Fruit fly (Drosophila melanogaster): ENCODE results near the gene CG11584.
A peak's percentile ranks its signal among the peaks of the same experiment; 100 is the strongest.

CG11584 gene

DNA sequence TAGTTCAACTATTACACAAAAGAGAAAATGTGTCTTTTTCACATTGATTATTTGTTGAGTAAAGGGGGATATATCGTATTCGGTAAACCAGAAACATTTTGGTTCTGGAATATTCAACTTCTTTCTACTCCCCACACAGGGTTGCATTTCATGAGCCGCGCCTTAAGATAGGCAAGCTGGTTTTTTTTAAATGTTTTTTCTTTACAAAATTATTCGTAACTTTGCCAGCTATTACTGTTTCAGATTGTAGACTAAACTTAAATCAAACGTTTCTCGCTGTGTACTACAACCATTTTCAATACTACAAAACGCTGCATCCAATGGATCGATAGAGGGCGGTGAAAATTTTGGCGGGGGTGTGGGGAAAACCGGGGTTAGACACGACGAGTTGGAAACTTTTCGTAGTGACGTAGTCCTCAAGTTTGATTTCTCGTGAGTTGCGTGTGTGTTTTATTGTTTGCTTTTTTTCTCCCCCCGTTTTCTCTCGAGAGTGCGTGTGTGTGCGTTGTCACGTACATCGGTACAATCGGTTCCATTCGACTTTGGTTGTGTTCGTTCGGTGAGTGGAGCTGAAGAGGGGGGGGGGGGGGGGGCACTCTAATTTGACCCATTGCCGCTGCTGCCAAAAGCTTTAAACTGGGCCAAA is 32.8 kb downstream of the CG11584 start (continued):
- TF ChIP-seq al (GFP tag; IDR thresholded peaks at IDR 0.05) (no peak), jumu (GFP tag; optimal IDR thresholded peaks at IDR 0.05) (no peak), CG12299 (tag; optimal IDR thresholded peaks at IDR 0.05) (peak; percentile 38), zf30C (GFP tag; optimal IDR thresholded peaks at IDR 0.05) (peak; percentile 19), CG12659 (GFP tag; optimal IDR thresholded peaks at IDR 0.05) (peak; percentile 31), ERR (GFP tag; optimal IDR thresholded peaks at IDR 0.05) (no peak), lola (GFP tag; optimal IDR thresholded peaks at IDR 0.05) (peak in 1 of 3 experiments; percentile 4), CG2116 (GFP tag; optimal IDR thresholded peaks at IDR 0.05) (peak; percentile 95), CG12104 (GFP tag; optimal IDR thresholded peaks at IDR 0.05) (peak; percentile 1), CG34422 (GFP tag; IDR thresholded peaks at IDR 0.05) (no peak), Dll (GFP tag; IDR thresholded peaks at IDR 0.05; ENCODE audit: partially characterized antibody) (0 out of 4 replicates have a peak, but pooled peaks have one; percentile 23), CrebB (tag; optimal IDR thresholded peaks at IDR 0.05) (no peak), mam (GFP tag; optimal IDR thresholded peaks at IDR 0.05) (peak; percentile 14), CHES-1-like (GFP tag; optimal IDR thresholded peaks at IDR 0.05) (peak; percentile 10), CG4820 (GFP tag; optimal IDR thresholded peaks at IDR 0.05) (peak; percentile 3), CG6689 (GFP tag; IDR thresholded peaks at IDR 0.05) (peak; percentile 40; the same call in 1 of the 2 replicates), Dek (tag; optimal IDR thresholded peaks at IDR 0.05) (peak; percentile 24), Ssrp (tag; optimal IDR thresholded peaks at IDR 0.05) (peak; percentile 35), peb (GFP tag; IDR thresholded peaks at IDR 0.05) (0 out of 2 replicates have a peak, but pooled peaks have one; percentile 15), CG6854 (GFP tag; optimal IDR thresholded peaks at IDR 0.05) (no peak), Myb (GFP tag; optimal IDR thresholded peaks at IDR 0.05) (peak; percentile 25), ind (GFP tag; optimal IDR thresholded peaks at IDR 0.05) (peak; percentile 23), gce (GFP tag; IDR thresholded peaks at IDR 0.05) (no peak), CG17829 (tag; optimal IDR thresholded peaks at IDR 0.05) (peak; percentile 19), CG34224 (GFP tag; IDR thresholded peaks at IDR 0.05; ENCODE audit: partially characterized antibody) (no peak), unpg (GFP tag; optimal IDR thresholded peaks at IDR 0.05) (peak; percentile 52), dmrt11E (tag; optimal IDR thresholded peaks at IDR 0.05) (peak; percentile 7), PHDP (tag; optimal IDR thresholded peaks at IDR 0.05) (peak; percentile 22), Deaf1 (tag; optimal IDR thresholded peaks at IDR 0.05) (peak; percentile 74), Antp (GFP tag; optimal IDR thresholded peaks at IDR 0.05) (peak; percentile 22), CG17328 (GFP tag; IDR thresholded peaks at IDR 0.05) (0 out of 2 replicates have a peak, but pooled peaks have one; percentile 8), CG4404 (GFP tag; IDR thresholded peaks at IDR 0.05) (no peak), CG2712 (tag; optimal IDR thresholded peaks at IDR 0.05) (peak; percentile 44), CG12071 (GFP tag; optimal IDR thresholded peaks at IDR 0.05) (peak; percentile 13), Mes4 (GFP tag; optimal IDR thresholded peaks at IDR 0.05) (no peak), Hr78 (GFP tag; optimal IDR thresholded peaks at IDR 0.05) (peak in 1 of 2 experiments; percentile 69), cg (GFP tag; optimal IDR thresholded peaks at IDR 0.05) (peak; percentile 64), az2 (GFP tag; optimal IDR thresholded peaks at IDR 0.05) (peak; percentile 43), CG4424 (GFP tag; optimal IDR thresholded peaks at IDR 0.05) (peak; percentile 43), CG31441 (GFP tag; IDR thresholded peaks at IDR 0.05) (peak; percentile 57), shn (GFP tag; optimal IDR thresholded peaks at IDR 0.05) (peak; percentile 24), CG7928 (GFP tag; optimal IDR thresholded peaks at IDR 0.05) (no peak), Hr3 (GFP tag; optimal IDR thresholded peaks at IDR 0.05) (peak; percentile 1), corto (GFP tag; optimal IDR thresholded peaks at IDR 0.05) (no peak), tio (GFP tag; optimal IDR thresholded peaks at IDR 0.05) (peak; percentile 32), hkb (optimal IDR thresholded peaks at IDR 0.05) (no peak), hkb (GFP tag; IDR thresholded peaks at IDR 0.05) (peak; percentile 19; the same call in 1 of the 2 replicates), HLH3B (GFP tag; IDR thresholded peaks at IDR 0.05) (peak; percentile 36; the same call in 1 of the 2 replicates), Sox100B (GFP tag; optimal IDR thresholded peaks at IDR 0.05) (peak; percentile 36)
